Fruit fly (Drosophila melanogaster): ENCODE measurements around the gene CG42831.

Gene CG42831

dm6 chr3L:10767181-10768095 is 47.2 kb upstream of the CG42831 start (continued):
- TF ChIP-seq CG9437 (GFP tag; optimal IDR thresholded peaks at IDR 0.05), result peak; percentile 50
- TF ChIP-seq ash1 (GFP tag; optimal IDR thresholded peaks at IDR 0.05), result no peak
- peak; percentile 80 for TF ChIP-seq CG2712 (tag; optimal IDR thresholded peaks at IDR 0.05)
- TF ChIP-seq Trl (optimal IDR thresholded peaks at IDR 0.05), result no peak
- TF ChIP-seq Trl (GFP tag; optimal IDR thresholded peaks at IDR 0.05), result no peak
- TF ChIP-seq lilli (GFP tag; optimal IDR thresholded peaks at IDR 0.05), result no peak
- peak; percentile 36 for TF ChIP-seq CG15269 (tag; optimal IDR thresholded peaks at IDR 0.05)
- no peak for TF ChIP-seq Hr39 (optimal IDR thresholded peaks at IDR 0.05)
- no peak for TF ChIP-seq CG3726 (GFP tag; IDR thresholded peaks at IDR 0.05)
- peak; percentile 11; the same call in 1 of the 2 replicates for TF ChIP-seq CG32767 (GFP tag; IDR thresholded peaks at IDR 0.05)
- TF ChIP-seq lmd (GFP tag; IDR thresholded peaks at IDR 0.05), result no peak; the same call in 1 of the 2 replicates
- TF ChIP-seq CG18599 (GFP tag; optimal IDR thresholded peaks at IDR 0.05), result no peak
- peak; percentile 21 for TF ChIP-seq CG6654 (GFP tag; optimal IDR thresholded peaks at IDR 0.05)
- TF ChIP-seq Ets65A (GFP tag), result no peak
- TF ChIP-seq CG12299 (tag; optimal IDR thresholded peaks at IDR 0.05), result peak; percentile 38
- peak; percentile 95 for TF ChIP-seq D19A (tag; optimal IDR thresholded peaks at IDR 0.05)
- peak; percentile 45; the same call in 2 of the 3 replicates for TF ChIP-seq sr (GFP tag; IDR thresholded peaks at IDR 0.05)
- TF ChIP-seq Drgx (GFP tag; IDR thresholded peaks at IDR 0.05), result no peak; the same call in 1 of the 2 replicates
- TF ChIP-seq vnd (GFP tag; IDR thresholded peaks at IDR 0.05; ENCODE audit: partially characterized antibody), result no peak
- no peak for TF ChIP-seq CG7271 (tag; optimal IDR thresholded peaks at IDR 0.05)
- no peak for TF ChIP-seq Usf (GFP tag; optimal IDR thresholded peaks at IDR 0.05)
- no peak for TF ChIP-seq CG17912 (GFP tag; optimal IDR thresholded peaks at IDR 0.05)
- TF ChIP-seq Dek (tag; optimal IDR thresholded peaks at IDR 0.05), result no peak
- no peak for TF ChIP-seq GATAe (GFP tag; conservative IDR thresholded peaks at IDR 0.05)
- TF ChIP-seq CG17361 (GFP tag; IDR thresholded peaks at IDR 0.05), result peak; percentile 84
- no peak for TF ChIP-seq CG6272 (GFP tag; IDR thresholded peaks at IDR 0.05)
- TF ChIP-seq CG7372 (GFP tag; IDR thresholded peaks at IDR 0.05), result no peak
- peak; percentile 58 for TF ChIP-seq CG4360 (GFP tag; IDR thresholded peaks at IDR 0.05)
- TF ChIP-seq jumu (GFP tag; optimal IDR thresholded peaks at IDR 0.05), result no peak
- TF ChIP-seq tap (tag; optimal IDR thresholded peaks at IDR 0.05), result peak; percentile 40

DNA sequence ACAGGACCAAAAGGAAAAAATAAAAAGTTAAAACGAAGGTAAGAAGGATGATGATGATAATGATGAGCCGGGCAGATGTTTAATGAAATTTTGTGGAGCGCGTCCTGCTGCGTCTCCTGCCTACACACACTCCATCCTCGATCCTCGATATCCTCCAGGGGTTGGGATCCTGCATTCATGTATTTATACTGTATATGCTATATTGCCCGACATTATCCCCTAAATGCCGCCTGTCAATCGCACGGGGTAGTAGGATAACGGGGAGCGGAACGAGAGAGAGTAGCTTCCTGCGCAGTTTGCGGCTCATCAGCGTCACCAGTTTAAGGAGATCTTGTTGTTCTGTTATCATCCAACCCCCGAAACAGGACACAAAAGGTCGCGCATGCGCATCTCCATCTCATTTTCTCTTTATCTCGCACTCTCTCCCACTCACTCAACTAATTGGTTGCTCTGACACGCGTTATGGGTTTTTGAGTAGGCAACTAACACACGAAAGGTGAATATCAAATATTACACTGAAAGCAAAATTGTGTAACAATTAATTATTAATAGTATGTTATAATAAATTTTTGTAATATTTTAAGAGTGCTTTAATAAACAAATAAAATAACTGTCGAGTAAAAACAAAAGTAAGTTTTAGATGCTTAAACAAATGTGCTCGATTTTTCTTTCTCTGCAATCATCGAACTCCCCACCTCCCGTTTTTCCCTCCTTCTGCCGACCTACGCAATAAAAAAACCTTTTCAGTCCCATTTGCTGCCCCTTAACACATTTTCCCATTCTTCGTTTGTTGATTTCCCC is 45.2 kb upstream of the CG42831 start:
- TF ChIP-seq Adf1 (GFP tag; IDR thresholded peaks at IDR 0.05) (no peak), CG10274 (GFP tag; optimal IDR thresholded peaks at IDR 0.05) (peak; percentile 29), CG15073 (GFP tag; optimal IDR thresholded peaks at IDR 0.05) (peak; percentile 56), odd (GFP tag; optimal IDR thresholded peaks at IDR 0.05) (peak; percentile 75), slp2 (GFP tag; optimal IDR thresholded peaks at IDR 0.05) (peak; percentile 17), CG17802 (tag; optimal IDR thresholded peaks at IDR 0.05) (peak; percentile 39), z (GFP tag; IDR thresholded peaks at IDR 0.05) (peak; percentile 63; the same call in 1 of the 3 replicates), crp (GFP tag; optimal IDR thresholded peaks at IDR 0.05) (peak in 1 of 2 experiments; percentile 34), Side (GFP tag; optimal IDR thresholded peaks at IDR 0.05) (peak; percentile 33), h (optimal IDR thresholded peaks at IDR 0.05) (no peak), zfh1 (GFP tag; IDR thresholded peaks at IDR 0.05) (peak; percentile 96), pita (GFP tag; optimal IDR thresholded peaks at IDR 0.05) (no peak), CG14710 (tag; optimal IDR thresholded peaks at IDR 0.05) (peak; percentile 97), zen (tag; optimal IDR thresholded peaks at IDR 0.05) (peak; percentile 96), chm (GFP tag; IDR thresholded peaks at IDR 0.05) (peak; percentile 90), Eip74EF (GFP tag; optimal IDR thresholded peaks at IDR 0.05) (peak in 1 of 2 experiments; percentile 74), gsb-n (tag; optimal IDR thresholded peaks at IDR 0.05) (peak; percentile 97), Dad (GFP tag; optimal IDR thresholded peaks at IDR 0.05) (peak; percentile 33), pzg (GFP tag; optimal IDR thresholded peaks at IDR 0.05) (no peak)

Measured in whole organism, embryonic.